Worm (Caenorhabditis elegans): ENCODE measurements around the gene ZK662.6.

DNA sequence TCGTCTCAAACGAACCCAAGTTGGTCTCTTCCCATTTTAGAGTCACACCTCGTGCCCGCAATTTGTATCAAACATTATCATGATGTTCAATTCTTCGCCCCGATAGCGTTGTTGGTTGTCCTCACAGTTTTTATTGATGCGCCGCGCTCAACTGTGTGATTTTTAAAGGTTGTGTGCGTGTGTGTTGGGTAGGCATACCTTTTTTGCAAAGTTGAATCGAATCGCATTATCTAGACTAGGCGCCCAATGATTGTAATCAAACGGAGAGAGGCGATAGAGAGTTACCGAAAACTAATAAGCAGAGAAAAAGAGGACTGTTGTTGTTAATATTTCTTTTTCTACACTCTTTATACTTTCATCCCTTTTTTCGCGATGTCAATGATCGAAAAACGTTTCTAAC is 18.2 kb upstream of the ZK662.6 start:
- TF ChIP-seq skn-1 (tag; optimal IDR thresholded peaks at IDR 0.05), result no peak
- no peak for TF ChIP-seq pqm-1 (tag; optimal IDR thresholded peaks at IDR 0.05)
- TF ChIP-seq nhr-77 (tag; optimal IDR thresholded peaks at IDR 0.05), result no peak
- no peak for TF ChIP-seq unc-98 (GFP tag; IDR thresholded peaks at IDR 0.05)
- TF ChIP-seq snu-23 (GFP tag; optimal IDR thresholded peaks at IDR 0.05), result peak; percentile 53
- TF ChIP-seq aly-2 (tag; optimal IDR thresholded peaks at IDR 0.05), result no peak
- TF ChIP-seq blmp-1 (tag; optimal IDR thresholded peaks at IDR 0.05), result peak; percentile 61
- no peak for TF ChIP-seq alr-1 (tag; optimal IDR thresholded peaks at IDR 0.05; ENCODE audit: borderline replicate concordance)
- TF ChIP-seq fos-1 (tag; optimal IDR thresholded peaks at IDR 0.05), result peak; percentile 3
- TF ChIP-seq fkh-10 (GFP tag; optimal IDR thresholded peaks at IDR 0.05), result no peak

All from whole organism, L1 larva.